Worm (Caenorhabditis elegans) whole organism, L2 larva: ENCODE data around the gene acer-1.
A peak's percentile ranks its signal among the peaks of the same experiment; 100 is the strongest.

ENCODE experiments used
- C34F6.9 ChIP-seq: fragments of 150-350 bp; optimal IDR thresholded peaks from 2 replicates; lab custom pipeline; 2014; ENCODE audit warnings: missing biosample characterization, missing genetic modification characterization
- F13H6.1 ChIP-seq: sonication (generic microtip); optimal IDR thresholded peaks from 2 replicates; lab custom pipeline; 2016; ENCODE audit warnings: missing genetic modification characterization, missing compliant biosample characterization
- R02D3.7 ChIP-seq: fragments of 150-350 bp; optimal IDR thresholded peaks from 2 replicates; lab custom pipeline; 2014; ENCODE audit warnings: missing biosample characterization, missing genetic modification characterization
- Y55F3AM.14 ChIP-seq: fragments of 200-800 bp; sonication (Bioruptor generic); optimal IDR thresholded peaks from 2 replicates; lab custom pipeline; 2018; ENCODE audit warnings: mild to moderate bottlenecking, missing genetic modification characterization, missing compliant biosample characterization
- ZK546.5 ChIP-seq: sonication (generic microtip); optimal IDR thresholded peaks from 2 replicates; lab custom pipeline; 2017; ENCODE audit warnings: missing biosample characterization, missing genetic modification characterization
- alr-1 ChIP-seq: fragments of 150-350 bp; optimal IDR thresholded peaks from 2 replicates; lab custom pipeline; 2014; ENCODE audit warnings: missing biosample characterization, missing genetic modification characterization
- aly-2 ChIP-seq: fragments of 150-350 bp; optimal IDR thresholded peaks from 2 replicates; lab custom pipeline; 2014; ENCODE audit warnings: missing biosample characterization, missing genetic modification characterization
- ama-1 ChIP-seq: fragments of 150-350 bp; optimal IDR thresholded peaks from 2 replicates; lab custom pipeline; 2018; ENCODE audit warnings: inconsistent platforms
- blmp-1 ChIP-seq: sonication (generic microtip); optimal IDR thresholded peaks from 2 replicates; lab custom pipeline; 2017; ENCODE audit warnings: missing genetic modification characterization, mild to moderate bottlenecking, missing compliant biosample characterization, antibody characterized with exemption, moderate library complexity; ENCODE audit not compliant: insufficient read depth
- ceh-82 ChIP-seq: fragments of 150-350 bp; optimal IDR thresholded peaks from 2 replicates; lab custom pipeline; 2014; ENCODE audit warnings: missing biosample characterization, missing genetic modification characterization
- crh-2 ChIP-seq: sonication (generic microtip); optimal IDR thresholded peaks from 2 replicates; lab custom pipeline; 2017; ENCODE audit warnings: missing biosample characterization, missing genetic modification characterization
- dmd-4 ChIP-seq: sonication (generic microtip); optimal IDR thresholded peaks from 2 replicates; lab custom pipeline; 2017; ENCODE audit warnings: missing biosample characterization, missing genetic modification characterization
- elt-1 ChIP-seq: fragments of 150-350 bp; optimal IDR thresholded peaks from 2 replicates; lab custom pipeline; 2014; ENCODE audit warnings: missing biosample characterization, missing genetic modification characterization
- elt-3 ChIP-seq: sonication (generic microtip); optimal IDR thresholded peaks from 2 replicates; lab custom pipeline; 2017; ENCODE audit warnings: missing biosample characterization, missing genetic modification characterization
- fos-1 ChIP-seq: fragments of 150-350 bp; optimal IDR thresholded peaks from 2 replicates; lab custom pipeline; 2014; ENCODE audit warnings: missing biosample characterization, missing genetic modification characterization
- gmeb-1 ChIP-seq: fragments of 150-350 bp; optimal IDR thresholded peaks from 2 replicates; lab custom pipeline; 2014; ENCODE audit warnings: missing biosample characterization, missing genetic modification characterization
- lin-13 ChIP-seq: fragments of 150-350 bp; optimal IDR thresholded peaks from 2 replicates; lab custom pipeline; 2014; ENCODE audit warnings: missing biosample characterization, missing genetic modification reagents, missing genetic modification characterization
- lsy-2 ChIP-seq, 2 experiments: fragments of 150-350 bp in 1 of 2; sonication (generic microtip) in 1 of 2; optimal IDR thresholded peaks; 2 replicates each; lab custom pipeline; 2014 to 2017; ENCODE audit warnings: missing biosample characterization in 2 of 2, missing genetic modification characterization in 2 of 2
- mab-5 ChIP-seq: fragments of 150-350 bp; optimal IDR thresholded peaks from 2 replicates; lab custom pipeline; 2014; ENCODE audit warnings: missing biosample characterization, missing genetic modification characterization
- mbf-1 ChIP-seq: sonication (generic microtip); optimal IDR thresholded peaks from 2 replicates; lab custom pipeline; 2017; ENCODE audit warnings: missing biosample characterization, missing genetic modification characterization
- mdl-1 ChIP-seq, 2 experiments: fragments of 150-350 bp in 1 of 2; sonication (generic microtip) in 1 of 2; optimal IDR thresholded peaks; 2 replicates each; lab custom pipeline; 2017; ENCODE audit warnings: missing biosample characterization in 2 of 2, missing genetic modification characterization in 2 of 2
- nhr-10 ChIP-seq: sonication (generic microtip); optimal IDR thresholded peaks from 2 replicates; lab custom pipeline; 2017; ENCODE audit warnings: missing biosample characterization, missing genetic modification characterization
- nhr-12 ChIP-seq: fragments of 150-350 bp; optimal IDR thresholded peaks from 2 replicates; lab custom pipeline; 2014; ENCODE audit warnings: missing biosample characterization, missing genetic modification characterization
- nhr-129 ChIP-seq: fragments of 150-350 bp; optimal IDR thresholded peaks from 2 replicates; lab custom pipeline; 2014; ENCODE audit warnings: missing biosample characterization, missing genetic modification characterization
- nhr-21 ChIP-seq: fragments of 150-350 bp; optimal IDR thresholded peaks from 2 replicates; lab custom pipeline; 2014; ENCODE audit warnings: missing biosample characterization, missing genetic modification characterization
- nhr-237 ChIP-seq: fragments of 150-350 bp; optimal IDR thresholded peaks from 2 replicates; lab custom pipeline; 2014; ENCODE audit warnings: missing biosample characterization, missing genetic modification characterization
- nhr-25 ChIP-seq: fragments of 150-350 bp; sonication (generic microtip); optimal IDR thresholded peaks from 3 replicates; lab custom pipeline; 2014; ENCODE audit warnings: missing biosample characterization, missing genetic modification characterization
- nhr-6 ChIP-seq: fragments of 150-350 bp; optimal IDR thresholded peaks from 2 replicates; lab custom pipeline; 2014; ENCODE audit warnings: missing biosample characterization, missing genetic modification characterization
- peb-1 ChIP-seq: fragments of 150-350 bp; optimal IDR thresholded peaks from 2 replicates; lab custom pipeline; 2014; ENCODE audit warnings: missing biosample characterization, missing genetic modification characterization
- sem-4 ChIP-seq: fragments of 150-350 bp; optimal IDR thresholded peaks from 2 replicates; lab custom pipeline; 2014; ENCODE audit warnings: missing biosample characterization, missing genetic modification reagents, missing genetic modification characterization
- skn-1 ChIP-seq: sonication (generic microtip); optimal IDR thresholded peaks from 2 replicates; lab custom pipeline; 2017; ENCODE audit warnings: missing biosample characterization, missing genetic modification characterization
- sma-3 ChIP-seq: sonication (generic microtip); optimal IDR thresholded peaks from 2 replicates; lab custom pipeline; 2016; ENCODE audit warnings: missing genetic modification reagents, missing genetic modification characterization, missing compliant biosample characterization
- sma-9 ChIP-seq, 2 experiments: fragments of 150-350 bp in 1 of 2; sonication (generic microtip) in 1 of 2; optimal IDR thresholded peaks; 2 replicates each; lab custom pipeline; 2014 to 2016; ENCODE audit warnings: missing genetic modification characterization in 2 of 2, mild to moderate bottlenecking in 1 of 2, missing biosample characterization in 1 of 2, missing compliant biosample characterization in 1 of 2, missing genetic modification reagents in 1 of 2, moderate library complexity in 1 of 2
- snpc-4 ChIP-seq: fragments of 150-350 bp; optimal IDR thresholded peaks from 2 replicates; lab custom pipeline; 2014; ENCODE audit warnings: missing biosample characterization, missing genetic modification characterization
- unc-39 ChIP-seq: fragments of 150-350 bp; optimal IDR thresholded peaks from 2 replicates; lab custom pipeline; 2014; ENCODE audit warnings: missing biosample characterization, missing genetic modification characterization
- unc-55 ChIP-seq: fragments of 150-350 bp; sonication (generic microtip); optimal IDR thresholded peaks from 3 replicates; lab custom pipeline; 2014; ENCODE audit warnings: missing biosample characterization, missing genetic modification reagents, missing genetic modification characterization
- unc-62 ChIP-seq: fragments of 150-350 bp; optimal IDR thresholded peaks from 2 replicates; lab custom pipeline; 2014; ENCODE audit warnings: missing biosample characterization, missing genetic modification reagents, missing genetic modification characterization
- zag-1 ChIP-seq: fragments of 150-350 bp; optimal IDR thresholded peaks from 2 replicates; lab custom pipeline; 2014; ENCODE audit warnings: missing biosample characterization, missing genetic modification characterization
- ztf-1 ChIP-seq: fragments of 200-800 bp; sonication (Bioruptor generic); conservative IDR thresholded peaks from 2 replicates; pipeline ENCODE4 v1.3.6; 2022; ENCODE audit warnings: missing genetic modification characterization, missing compliant biosample characterization
- ztf-4 ChIP-seq: fragments of 150-350 bp; optimal IDR thresholded peaks from 2 replicates; lab custom pipeline; 2014; ENCODE audit warnings: missing biosample characterization, missing genetic modification characterization

acer-1 gene

DNA sequence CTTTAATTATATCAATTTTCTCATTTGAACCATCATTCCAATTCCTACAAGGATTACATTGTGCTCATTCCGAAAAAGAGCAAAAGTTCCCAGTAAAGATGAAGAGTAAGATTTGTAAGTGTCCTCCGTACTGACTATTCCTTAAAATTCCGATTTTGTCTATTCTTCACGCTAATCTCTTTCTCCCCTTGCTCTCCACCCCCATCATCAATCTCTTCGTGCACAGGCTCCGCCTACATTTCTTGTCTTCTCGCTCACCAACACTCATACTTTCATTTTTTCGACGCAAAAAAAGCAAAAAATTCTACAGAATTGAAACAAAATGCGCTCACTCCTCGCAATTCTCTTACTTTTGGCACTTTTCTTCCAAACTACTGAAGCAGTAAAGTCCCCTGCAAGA is 25.7 kb upstream of the acer-1 start, which contains the start of gene B0252.8:
TSS of gene B0252.8 (plus strand) at position 292 of the 400 bp plus-strand sequence.
- no peak for TF ChIP-seq fos-1 (tag; lab: Kevin White, UChicago)
- no peak for TF ChIP-seq ztf-4 (tag; lab: Kevin White, UChicago)
- TF ChIP-seq elt-3 (tag; lab: Kevin White, UChicago): no peak
- TF ChIP-seq mab-5 (tag; lab: Kevin White, UChicago): peak; percentile 1
- peak; percentile 52 for TF ChIP-seq unc-55 (GFP tag; lab: Kevin White, UChicago)
- TF ChIP-seq C34F6.9 (tag; lab: Kevin White, UChicago): peak; percentile 2

DNA sequence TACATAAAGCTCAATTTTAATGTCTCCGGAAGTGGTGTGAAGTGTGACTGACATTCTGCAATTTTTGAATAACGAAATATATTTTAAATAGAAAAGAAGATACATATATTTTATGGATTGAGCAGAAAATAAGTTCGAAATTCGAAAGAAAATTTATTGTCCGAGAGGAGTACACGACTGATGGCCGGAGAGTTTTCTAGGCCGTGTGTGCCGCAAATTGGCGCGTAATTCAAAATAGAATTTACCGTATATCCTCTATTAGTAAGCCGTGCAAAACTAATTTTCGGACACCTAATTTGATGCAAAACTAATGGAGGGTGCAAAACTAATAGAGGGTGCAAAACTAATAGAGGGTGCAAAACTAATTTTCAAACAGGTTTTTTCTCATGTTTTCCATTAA is 23.1 kb upstream of the acer-1 start, which contains the start of gene cyn-10:
TSS of gene cyn-10 (minus strand) at position 57 of the 400 bp plus-strand sequence.
- TF ChIP-seq nhr-129 (tag; lab: Kevin White, UChicago) (peak; percentile 27), nhr-21 (tag; lab: Kevin White, UChicago) (peak; percentile 56), alr-1 (tag; lab: Kevin White, UChicago) (no peak), crh-2 (tag; lab: Kevin White, UChicago) (peak; percentile 50), snpc-4 (tag; lab: Kevin White, UChicago) (peak; percentile 49), zag-1 (tag; lab: Kevin White, UChicago) (no peak), sma-3 (peak; percentile 86), gmeb-1 (tag; lab: Kevin White, UChicago) (peak; percentile 94), ztf-1 (GFP tag; lab: Robert Waterston, UW) (no peak), nhr-25 (tag; lab: Kevin White, UChicago) (no peak), R02D3.7 (tag; lab: Kevin White, UChicago) (no peak), dmd-4 (tag; lab: Kevin White, UChicago) (no peak), unc-62 (GFP tag; lab: Kevin White, UChicago) (no peak), sma-9 (GFP tag; optimal IDR thresholded peaks at IDR 0.05; lab: Kevin White, UChicago) (peak; percentile 96), sma-9 (tag; optimal IDR thresholded peaks at IDR 0.05; lab: Kevin White, UChicago) (no peak), blmp-1 (tag; lab: Kevin White, UChicago) (peak; percentile 7), nhr-237 (tag; lab: Kevin White, UChicago) (no peak), C34F6.9 (tag; lab: Kevin White, UChicago) (peak; percentile 59), mdl-1 (tag; optimal IDR thresholded peaks at IDR 0.05; lab: Kevin White, UChicago) (no peak), ama-1 (lab: Kevin White, UChicago) (no peak), mab-5 (tag; lab: Kevin White, UChicago) (no peak), mbf-1 (tag; lab: Kevin White, UChicago) (no peak), sem-4 (tag; lab: Kevin White, UChicago) (no peak), peb-1 (tag; lab: Kevin White, UChicago) (no peak), nhr-10 (tag; lab: Kevin White, UChicago) (no peak), F13H6.1 (tag; lab: Kevin White, UChicago) (peak; percentile 77), ceh-82 (tag; lab: Kevin White, UChicago) (no peak), unc-39 (tag; lab: Kevin White, UChicago) (no peak), fos-1 (tag; lab: Kevin White, UChicago) (no peak), nhr-12 (tag; lab: Kevin White, UChicago) (no peak), lin-13 (GFP tag; lab: Kevin White, UChicago) (peak; percentile 65), unc-55 (GFP tag; lab: Kevin White, UChicago) (peak; percentile 70), ZK546.5 (no peak), elt-1 (no peak), aly-2 (tag; lab: Kevin White, UChicago) (no peak), lsy-2 (tag; optimal IDR thresholded peaks at IDR 0.05; lab: Kevin White, UChicago) (peak; percentile 70 to 81), nhr-6 (peak; percentile 57), Y55F3AM.14 (no peak), skn-1 (tag; lab: Kevin White, UChicago) (no peak)

DNA sequence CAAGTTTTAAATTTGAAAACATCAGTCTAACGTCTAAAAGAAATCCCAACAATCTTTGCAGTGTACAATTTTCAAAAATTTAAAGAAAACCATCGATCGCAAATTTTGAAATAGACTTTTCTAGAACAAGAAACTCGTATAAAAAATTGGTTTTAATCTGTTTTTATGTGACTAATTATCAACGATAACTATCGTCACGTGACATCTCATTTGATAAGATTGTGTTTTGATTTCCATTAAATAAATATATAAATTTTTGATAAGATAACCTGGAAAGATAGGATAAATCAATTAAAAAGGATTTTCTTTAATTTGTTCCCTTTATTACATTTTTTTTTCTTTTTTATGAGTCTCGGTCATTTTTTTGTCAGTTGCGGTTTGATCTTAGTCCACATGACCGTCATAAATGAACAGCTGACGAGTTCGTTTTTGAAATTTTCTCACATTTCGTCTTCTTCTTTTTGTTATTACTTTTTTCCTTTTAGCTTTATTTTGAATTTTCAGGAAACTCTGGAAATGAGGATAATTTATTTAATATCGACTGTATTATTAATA is 19.4 kb upstream of the acer-1 start, which contains the start of gene asm-1:
TSS of gene asm-1 (plus strand) at position 505 of the 555 bp plus-strand sequence.
- TF ChIP-seq mdl-1 (tag; optimal IDR thresholded peaks at IDR 0.05; lab: Kevin White, UChicago) (no peak), C34F6.9 (tag; lab: Kevin White, UChicago) (peak; percentile 16), nhr-129 (tag; lab: Kevin White, UChicago) (no peak)
